Fruit fly (Drosophila melanogaster) whole organism, prepupa: ENCODE data around the gene Mocs1.

ENCODE experiments used
- Blimp-1 ChIP-seq: fragments of 200-800 bp; sonication (Bioruptor generic); optimal IDR thresholded peaks from 3 replicates; lab custom pipeline; 2017; ENCODE audit warnings: missing biosample characterization, missing genetic modification characterization, mild to moderate bottlenecking, moderate library complexity, missing genetic modification reagents
- CG10631 ChIP-seq: fragments of 200-800 bp; sonication (Bioruptor generic); optimal IDR thresholded peaks from 2 replicates; lab custom pipeline; 2016; ENCODE audit warnings: missing biosample characterization, missing genetic modification characterization
- CG10669 ChIP-seq: fragments of 200-800 bp; sonication (Bioruptor generic); optimal IDR thresholded peaks from 3 replicates; lab custom pipeline; 2018; ENCODE audit warnings: missing biosample characterization, mild to moderate bottlenecking, missing genetic modification characterization, moderate library complexity
- CG11294 ChIP-seq: fragments of 200-800 bp; sonication (Bioruptor generic); IDR thresholded peaks from 2 replicates; pipeline ENCODE4 v1.3.6; 2022; ENCODE audit warnings: missing biosample characterization, missing genetic modification characterization
- CG11762 ChIP-seq: fragments of 200-800 bp; sonication (Bioruptor generic); optimal IDR thresholded peaks from 3 replicates; lab custom pipeline; 2016; ENCODE audit warnings: missing biosample characterization, missing genetic modification characterization; ENCODE audit not compliant: insufficient read depth
- CG11902 ChIP-seq: fragments of 200-800 bp; sonication (Bioruptor generic); optimal IDR thresholded peaks from 3 replicates; lab custom pipeline; 2016; ENCODE audit warnings: missing biosample characterization, missing genetic modification characterization
- CG15336 ChIP-seq: fragments of 200-800 bp; sonication (Bioruptor generic); IDR thresholded peaks from 2 replicates; pipeline ENCODE4 v1.3.6; 2022; ENCODE audit warnings: missing biosample characterization, missing genetic modification characterization
- CG16779 ChIP-seq: fragments of 200-800 bp; sonication (Bioruptor generic); optimal IDR thresholded peaks from 3 replicates; lab custom pipeline; 2017; ENCODE audit warnings: missing biosample characterization, mild to moderate bottlenecking, missing genetic modification characterization
- CG3032 ChIP-seq: fragments of 200-800 bp; optimal IDR thresholded peaks from 2 replicates; lab custom pipeline; 2019; ENCODE audit warnings: missing biosample characterization, mild to moderate bottlenecking, missing genetic modification characterization, moderate library complexity
- CG31627 ChIP-seq: fragments of 200-800 bp; sonication (Bioruptor generic); optimal IDR thresholded peaks from 3 replicates; lab custom pipeline; 2016; ENCODE audit warnings: missing biosample characterization, missing genetic modification characterization
- CG34406 ChIP-seq: fragments of 200-800 bp; sonication (Bioruptor generic); optimal IDR thresholded peaks from 3 replicates; lab custom pipeline; 2016; ENCODE audit warnings: missing biosample characterization, missing genetic modification characterization
- CG3919 ChIP-seq: fragments of 200-800 bp; sonication (Bioruptor generic); optimal IDR thresholded peaks from 3 replicates; lab custom pipeline; 2016; ENCODE audit warnings: missing biosample characterization, missing genetic modification characterization
- CG4318 ChIP-seq: fragments of 200-800 bp; sonication (Bioruptor generic); optimal IDR thresholded peaks from 3 replicates; lab custom pipeline; 2017; ENCODE audit warnings: missing biosample characterization, mild to moderate bottlenecking, missing genetic modification characterization
- CG6163 ChIP-seq: fragments of 200-800 bp; sonication (Bioruptor generic); IDR thresholded peaks from 3 replicates; pipeline ENCODE4 v1.3.6; 2022; ENCODE audit warnings: missing biosample characterization, missing genetic modification characterization
- CG6276 ChIP-seq: fragments of 200-800 bp; sonication (Bioruptor generic); optimal IDR thresholded peaks from 2 replicates; lab custom pipeline; 2017; ENCODE audit warnings: missing biosample characterization, mild to moderate bottlenecking, missing genetic modification characterization
- CG6792 ChIP-seq: fragments of 200-800 bp; sonication (Bioruptor generic); optimal IDR thresholded peaks from 3 replicates; lab custom pipeline; 2016; ENCODE audit warnings: missing biosample characterization, missing genetic modification characterization
- CG6808 ChIP-seq: fragments of 200-800 bp; sonication (Bioruptor generic); optimal IDR thresholded peaks from 3 replicates; lab custom pipeline; 2017; ENCODE audit warnings: missing biosample characterization, missing genetic modification characterization, mild to moderate bottlenecking, moderate library complexity, missing genetic modification reagents
- CG6854 ChIP-seq: fragments of 200-800 bp; sonication (Bioruptor generic); optimal IDR thresholded peaks from 2 replicates; lab custom pipeline; 2017; ENCODE audit warnings: missing biosample characterization, mild to moderate bottlenecking, missing genetic modification characterization
- CG7368 ChIP-seq: fragments of 200-800 bp; sonication (Bioruptor generic); optimal IDR thresholded peaks from 3 replicates; lab custom pipeline; 2016; ENCODE audit warnings: missing biosample characterization, missing genetic modification characterization
- CG8119 ChIP-seq: fragments of 200-800 bp; sonication (Bioruptor generic); IDR thresholded peaks from 3 replicates; pipeline ENCODE4 v1.3.6; 2022; ENCODE audit warnings: missing biosample characterization, missing genetic modification characterization
- CG8319 ChIP-seq: fragments of 200-800 bp; sonication (Bioruptor generic); optimal IDR thresholded peaks from 3 replicates; lab custom pipeline; 2016; ENCODE audit warnings: missing biosample characterization, missing genetic modification characterization
- CG9139 ChIP-seq: fragments of 200-800 bp; sonication (Bioruptor generic); optimal IDR thresholded peaks from 3 replicates; lab custom pipeline; 2017; ENCODE audit warnings: missing biosample characterization, mild to moderate bottlenecking, missing genetic modification characterization
- Eip75B ChIP-seq: fragments of 200-800 bp; sonication (Bioruptor generic); optimal IDR thresholded peaks from 3 replicates; lab custom pipeline; 2016; ENCODE audit warnings: missing biosample characterization, missing genetic modification characterization
- Eip93F ChIP-seq: fragments of 200-800 bp; sonication (Bioruptor generic); optimal IDR thresholded peaks from 2 replicates; lab custom pipeline; 2016; ENCODE audit warnings: missing biosample characterization, mild to moderate bottlenecking, missing genetic modification characterization
- Ets21C ChIP-seq: fragments of 200-800 bp; sonication (Bioruptor generic); optimal IDR thresholded peaks from 3 replicates; lab custom pipeline; 2016; ENCODE audit warnings: missing biosample characterization, missing genetic modification characterization
- Ets96B ChIP-seq: fragments of 200-800 bp; optimal IDR thresholded peaks from 2 replicates; lab custom pipeline; 2019; ENCODE audit warnings: missing biosample characterization, mild to moderate bottlenecking, missing genetic modification characterization, moderate library complexity
- Gug ChIP-seq: fragments of 200-800 bp; sonication (Bioruptor generic); IDR thresholded peaks from 2 replicates; pipeline ENCODE4 v1.3.6; 2022; ENCODE audit warnings: missing biosample characterization, missing genetic modification characterization
- Hr38 ChIP-seq: sonication (Bioruptor generic); optimal IDR thresholded peaks from 2 replicates; lab custom pipeline; 2016; ENCODE audit warnings: missing biosample characterization, missing genetic modification characterization
- Hr4 ChIP-seq: fragments of 200-800 bp; sonication (Bioruptor generic); optimal IDR thresholded peaks from 3 replicates; lab custom pipeline; 2016; ENCODE audit warnings: missing biosample characterization, missing genetic modification characterization
- Met ChIP-seq: fragments of 200-800 bp; sonication (Bioruptor generic); optimal IDR thresholded peaks from 3 replicates; lab custom pipeline; 2016; ENCODE audit warnings: missing biosample characterization, missing genetic modification characterization
- Smox ChIP-seq: fragments of 200-800 bp; sonication (Bioruptor generic); optimal IDR thresholded peaks from 3 replicates; lab custom pipeline; 2016; ENCODE audit warnings: missing biosample characterization, missing genetic modification characterization
- Sox102F ChIP-seq: fragments of 200-800 bp; sonication (Bioruptor generic); optimal IDR thresholded peaks from 2 replicates; lab custom pipeline; 2016; ENCODE audit warnings: missing biosample characterization, mild to moderate bottlenecking, missing genetic modification characterization
- Sox14 ChIP-seq: fragments of 200-800 bp; sonication (Bioruptor generic); optimal IDR thresholded peaks from 3 replicates; lab custom pipeline; 2016; ENCODE audit warnings: missing biosample characterization, missing genetic modification characterization
- Sox15 ChIP-seq: fragments of 200-800 bp; sonication (Bioruptor generic); optimal IDR thresholded peaks from 3 replicates; lab custom pipeline; 2016; ENCODE audit warnings: missing biosample characterization, missing genetic modification characterization
- achi ChIP-seq: fragments of 200-800 bp; sonication (Bioruptor generic); optimal IDR thresholded peaks from 3 replicates; lab custom pipeline; 2016; ENCODE audit warnings: missing biosample characterization, missing genetic modification characterization
- cyc ChIP-seq: fragments of 200-800 bp; sonication (Bioruptor generic); optimal IDR thresholded peaks from 3 replicates; lab custom pipeline; 2016; ENCODE audit warnings: missing biosample characterization, missing genetic modification characterization
- dac ChIP-seq: fragments of 200-800 bp; sonication (Bioruptor generic); optimal IDR thresholded peaks from 2 replicates; lab custom pipeline; 2017; ENCODE audit warnings: missing biosample characterization, mild to moderate bottlenecking, missing genetic modification characterization
- dsx ChIP-seq: fragments of 200-800 bp; optimal IDR thresholded peaks from 3 replicates; lab custom pipeline; 2019; ENCODE audit warnings: missing biosample characterization, mild to moderate bottlenecking, missing genetic modification characterization, moderate library complexity; ENCODE audit not compliant: poor library complexity, severe bottlenecking
- eg ChIP-seq: fragments of 200-800 bp; sonication (Bioruptor generic); IDR thresholded peaks from 3 replicates; pipeline ENCODE4 v1.3.6; 2022; ENCODE audit warnings: missing biosample characterization, missing genetic modification characterization
- esn ChIP-seq: fragments of 200-800 bp; sonication (Bioruptor generic); optimal IDR thresholded peaks from 2 replicates; lab custom pipeline; 2016; ENCODE audit warnings: missing biosample characterization, mild to moderate bottlenecking, missing genetic modification characterization, moderate library complexity
- fd59A ChIP-seq: fragments of 200-800 bp; sonication (Bioruptor generic); optimal IDR thresholded peaks from 2 replicates; lab custom pipeline; 2017; ENCODE audit warnings: missing biosample characterization, mild to moderate bottlenecking, missing genetic modification characterization, missing genetic modification reagents
- fd85E ChIP-seq: fragments of 200-800 bp; sonication (Bioruptor generic); optimal IDR thresholded peaks from 3 replicates; lab custom pipeline; 2016; ENCODE audit warnings: missing biosample characterization, missing genetic modification characterization
- lz ChIP-seq: fragments of 200-800 bp; sonication (Bioruptor generic); optimal IDR thresholded peaks from 3 replicates; lab custom pipeline; 2016; ENCODE audit warnings: missing biosample characterization, missing genetic modification characterization
- net ChIP-seq: fragments of 200-800 bp; sonication (Bioruptor generic); optimal IDR thresholded peaks from 3 replicates; lab custom pipeline; 2016; ENCODE audit warnings: missing biosample characterization, missing genetic modification characterization
- pdm3 ChIP-seq: fragments of 200-800 bp; sonication (Bioruptor generic); optimal IDR thresholded peaks from 3 replicates; lab custom pipeline; 2016; ENCODE audit warnings: missing biosample characterization, missing genetic modification characterization
- salr ChIP-seq, 2 experiments: fragments of 200-800 bp; sonication (Bioruptor generic); optimal IDR thresholded peaks; 3 replicates each; lab custom pipeline; 2016 to 2018; ENCODE audit warnings: missing biosample characterization in 2 of 2, missing genetic modification characterization in 2 of 2, mild to moderate bottlenecking in 1 of 2
- spab ChIP-seq: fragments of 200-800 bp; sonication (Bioruptor generic); optimal IDR thresholded peaks from 2 replicates; lab custom pipeline; 2017; ENCODE audit warnings: missing biosample characterization, mild to moderate bottlenecking, missing genetic modification characterization, missing genetic modification reagents
- svp ChIP-seq: fragments of 200-800 bp; sonication (Bioruptor generic); peaks from one replicate; lab custom pipeline; 2016; ENCODE audit warnings: missing biosample characterization, missing genetic modification characterization
- vri ChIP-seq: fragments of 200-800 bp; sonication (Bioruptor generic); optimal IDR thresholded peaks from 3 replicates; lab custom pipeline; 2016; ENCODE audit warnings: missing biosample characterization, mild to moderate bottlenecking, missing genetic modification characterization

The Mocs1 gene

dm6 chr3L:11053843-11054242 is 16.5 kb upstream of the Mocs1 start, which contains the start of gene CG7888:
Gene CG7888 (plus strand): TSS chr3L:11054035.
- TF ChIP-seq fd59A (GFP tag; lab: Kevin White, UChicago): no peak
- TF ChIP-seq CG15336 (GFP tag; lab: Robert Waterston, UW): 0 out of 2 replicates have a peak, but pooled peaks have one; percentile 11
- TF ChIP-seq, all 60 proteins: peak for 1

DNA sequence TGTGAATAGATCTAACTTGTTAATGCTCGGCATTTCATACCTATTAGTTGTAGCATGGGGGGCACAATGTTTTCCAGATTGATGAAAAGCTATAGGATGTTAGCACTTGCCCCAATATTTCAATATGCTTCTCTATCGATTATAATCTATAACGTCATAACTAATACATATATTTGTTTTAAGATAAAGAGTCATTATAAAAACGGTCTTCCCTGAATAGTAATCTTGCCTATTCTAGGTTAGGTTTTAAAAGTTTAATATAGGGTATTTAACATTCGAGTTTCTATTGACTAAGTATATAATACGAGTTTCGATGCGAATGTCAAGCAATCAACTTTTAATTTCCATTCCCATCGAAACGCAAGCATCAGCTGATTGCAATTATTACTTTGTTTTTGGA is 9.1 kb upstream of the Mocs1 start, which contains the start of the genes CG6321 and Blos2:
TSS of gene CG6321 (minus strand) at position 25 of the 400 bp plus-strand sequence.
TSS of gene Blos2 (plus strand) at position 372 of the 400 bp plus-strand sequence.
- TF ChIP-seq spab (GFP tag; lab: Kevin White, UChicago): peak; percentile 43
- peak; percentile 52 for TF ChIP-seq CG7368 (GFP tag; lab: Kevin White, UChicago)
- TF ChIP-seq CG10631 (GFP tag; lab: Kevin White, UChicago): peak; percentile 69
- peak; percentile 76 for TF ChIP-seq Sox14 (GFP tag; lab: Kevin White, UChicago)
- peak; percentile 65 for TF ChIP-seq CG9139 (GFP tag; lab: Kevin White, UChicago)
- TF ChIP-seq CG6276 (GFP tag; lab: Kevin White, UChicago): peak; percentile 76
- TF ChIP-seq eg: no peak; the same call in 1 of the 3 replicates
- TF ChIP-seq Hr38 (GFP tag; lab: Kevin White, UChicago): no peak
- peak; percentile 75 for TF ChIP-seq CG3919 (GFP tag; lab: Kevin White, UChicago)
- peak; percentile 80 for TF ChIP-seq Hr4 (GFP tag; lab: Kevin White, UChicago)
- TF ChIP-seq CG11902 (GFP tag; lab: Kevin White, UChicago): peak; percentile 43
- peak; percentile 85 for TF ChIP-seq esn (GFP tag; lab: Kevin White, UChicago)
- TF ChIP-seq lz (GFP tag; lab: Kevin White, UChicago): peak; percentile 76
- TF ChIP-seq CG11294: peak; percentile 41; the same call in 1 of the 2 replicates
- peak; percentile 37 for TF ChIP-seq CG4318 (GFP tag; lab: Kevin White, UChicago)
- TF ChIP-seq Sox102F: peak; percentile 66
- TF ChIP-seq CG15336 (GFP tag; lab: Robert Waterston, UW): peak; percentile 85
- TF ChIP-seq CG6808 (GFP tag; lab: Kevin White, UChicago): peak; percentile 66
- TF ChIP-seq svp (GFP tag; lab: Kevin White, UChicago): no peak
- peak; percentile 74 for TF ChIP-seq CG34406 (GFP tag; lab: Kevin White, UChicago)
- TF ChIP-seq fd85E (GFP tag; lab: Kevin White, UChicago): no peak
- peak; percentile 72 for TF ChIP-seq CG31627 (GFP tag; lab: Kevin White, UChicago)
- TF ChIP-seq Blimp-1 (GFP tag; lab: Kevin White, UChicago): peak; percentile 9
- peak; percentile 75 for TF ChIP-seq Smox
- peak; percentile 20 for TF ChIP-seq Sox15 (GFP tag; lab: Kevin White, UChicago)
- TF ChIP-seq Ets96B (tag; lab: Kevin White, UChicago): peak; percentile 77
- TF ChIP-seq Met (GFP tag; lab: Kevin White, UChicago): peak; percentile 79
- peak; percentile 35 for TF ChIP-seq Ets21C (GFP tag; lab: Kevin White, UChicago)
- TF ChIP-seq CG6792 (GFP tag; lab: Kevin White, UChicago): peak; percentile 75
- peak; percentile 67 for TF ChIP-seq Eip75B (GFP tag; lab: Kevin White, UChicago)
- peak; percentile 70 for TF ChIP-seq net (GFP tag; lab: Kevin White, UChicago)
- peak; percentile 44 for TF ChIP-seq fd59A (GFP tag; lab: Kevin White, UChicago)
- peak; percentile 70 for TF ChIP-seq CG6163 (GFP tag; lab: Robert Waterston, UW)
- TF ChIP-seq Eip93F (GFP tag; lab: Kevin White, UChicago): no peak
- peak; percentile 58 for TF ChIP-seq CG10669
- TF ChIP-seq CG11762 (GFP tag; lab: Kevin White, UChicago): peak; percentile 35
- peak; percentile 78 for TF ChIP-seq pdm3
- peak; percentile 19 for TF ChIP-seq CG6854 (GFP tag; lab: Kevin White, UChicago)
- TF ChIP-seq achi: peak; percentile 73
- TF ChIP-seq dac (GFP tag; lab: Kevin White, UChicago): peak; percentile 13
- TF ChIP-seq salr (GFP tag; optimal IDR thresholded peaks at IDR 0.05; lab: Kevin White, UChicago): peak in 1 of 2 experiments; percentile 44
- peak; percentile 73 for TF ChIP-seq CG3032 (tag; lab: Kevin White, UChicago)
- TF ChIP-seq vri (GFP tag; lab: Kevin White, UChicago): peak; percentile 51
- TF ChIP-seq CG8319 (GFP tag; lab: Kevin White, UChicago): peak; percentile 14
- TF ChIP-seq CG8119 (GFP tag; lab: Robert Waterston, UW): peak; percentile 81; the same call in 2 of the 3 replicates
- peak; percentile 83 for TF ChIP-seq dsx (GFP tag; lab: Kevin White, UChicago)
- TF ChIP-seq cyc (GFP tag; lab: Kevin White, UChicago): peak; percentile 63
- TF ChIP-seq Gug (GFP tag; lab: Robert Waterston, UW): peak; percentile 41
- TF ChIP-seq CG16779 (tag; lab: Kevin White, UChicago): peak; percentile 33
